Worm (Caenorhabditis elegans): ENCODE measurements around the gene nhr-42.

nhr-42 gene

DNA sequence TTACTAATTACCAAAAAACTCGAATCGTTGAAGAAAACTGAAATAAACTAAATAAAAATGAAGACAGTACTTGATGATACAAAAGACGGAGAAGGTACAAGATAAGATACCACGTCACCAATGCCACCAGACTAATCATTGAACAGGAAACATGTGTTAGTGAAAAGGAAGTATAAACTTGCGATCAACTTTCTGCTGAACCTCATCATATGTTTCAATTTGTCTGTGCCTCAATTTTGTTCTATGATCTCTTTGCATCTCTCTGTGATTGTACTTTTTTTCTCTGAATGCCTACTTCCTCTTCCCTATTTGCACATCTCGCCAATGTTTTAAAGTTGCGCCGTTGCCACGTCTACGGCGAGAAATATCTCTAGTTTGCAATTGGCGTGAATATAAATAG lies 4.6 kb upstream of the nhr-42 start:
- TF ChIP-seq dao-5 (tag; optimal IDR thresholded peaks at IDR 0.05): no peak
- no peak for TF ChIP-seq W03F9.2 (tag; optimal IDR thresholded peaks at IDR 0.05)
- no peak for TF ChIP-seq him-1 (tag; optimal IDR thresholded peaks at IDR 0.05)

DNA sequence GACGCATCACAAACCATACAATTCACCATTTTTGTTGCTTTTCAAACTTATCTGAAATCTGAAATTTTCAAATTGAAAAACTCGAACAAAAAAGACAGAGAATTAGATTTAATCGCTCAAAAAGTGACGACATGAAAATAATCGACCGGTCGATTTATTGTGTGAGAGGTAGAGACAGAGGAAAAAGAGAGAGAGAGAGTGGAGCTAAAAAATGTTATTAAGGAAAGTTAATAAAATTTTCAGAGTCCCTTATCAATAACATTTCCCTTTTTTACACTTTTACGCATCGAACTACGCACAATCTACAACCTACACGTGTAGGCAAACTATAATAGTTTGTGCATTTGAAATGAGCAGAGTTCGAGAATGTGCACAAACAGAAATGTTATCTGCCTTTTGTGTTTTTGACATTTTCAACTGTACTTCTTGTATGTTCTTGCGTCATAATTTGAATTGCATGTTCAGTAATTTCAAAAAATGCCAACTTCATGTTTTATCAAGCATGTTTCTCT lies 1.5 kb upstream of the nhr-42 start, which contains the start of gene nhr-107:
Gene nhr-107, minus strand, starts transcription at position 51 of the 512 bp plus-strand sequence.
- no peak for TF ChIP-seq him-1 (tag; optimal IDR thresholded peaks at IDR 0.05)

DNA sequence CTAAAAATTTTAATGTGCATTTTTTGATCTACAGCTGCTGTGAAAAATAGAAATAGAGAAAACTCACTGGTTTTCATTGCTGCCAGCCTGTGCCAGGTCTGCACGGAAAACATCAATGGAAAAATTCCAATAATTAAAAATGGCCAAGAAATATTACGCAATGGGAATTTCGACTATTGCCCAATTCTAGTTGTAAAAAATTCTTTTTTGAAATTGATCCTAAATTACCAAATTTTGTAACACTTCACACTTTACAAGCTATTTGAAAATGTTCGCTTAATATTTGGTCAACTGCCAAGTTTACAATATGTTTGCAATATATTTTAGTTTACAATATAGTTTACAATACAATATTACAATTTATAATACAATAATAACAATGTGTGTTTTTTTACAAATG lies 2.1 kb downstream of the nhr-42 start:
- TF ChIP-seq him-1 (tag; optimal IDR thresholded peaks at IDR 0.05) (no peak), W03F9.2 (tag; optimal IDR thresholded peaks at IDR 0.05) (no peak), dao-5 (tag; optimal IDR thresholded peaks at IDR 0.05) (no peak)

DNA sequence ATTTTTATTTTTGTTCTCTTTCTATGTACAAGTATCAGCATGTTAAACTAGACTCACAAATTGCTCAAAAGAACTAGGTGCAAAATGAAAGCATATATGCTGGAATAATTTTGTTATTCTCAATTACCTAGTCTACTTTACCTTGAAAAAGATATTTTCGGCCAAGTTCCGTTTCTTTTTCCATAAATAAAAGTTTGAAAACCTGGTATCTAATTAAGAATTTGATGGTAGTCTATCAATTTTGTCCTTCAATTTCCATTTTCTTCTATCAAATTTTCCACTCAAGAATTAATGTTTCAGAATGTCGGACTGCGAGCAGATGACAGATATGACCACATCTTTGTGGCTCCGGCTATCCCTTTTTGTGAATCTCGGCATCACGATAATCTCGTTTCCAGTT lies 5.2 kb downstream of the nhr-42 start, which contains the start of gene srab-4:
Gene srab-4, plus strand, starts transcription at position 301 of the 400 bp plus-strand sequence.
- TF ChIP-seq dao-5 (tag; optimal IDR thresholded peaks at IDR 0.05): no peak
- no peak for TF ChIP-seq him-1 (tag; optimal IDR thresholded peaks at IDR 0.05)
- no peak for TF ChIP-seq W03F9.2 (tag; optimal IDR thresholded peaks at IDR 0.05)

DNA sequence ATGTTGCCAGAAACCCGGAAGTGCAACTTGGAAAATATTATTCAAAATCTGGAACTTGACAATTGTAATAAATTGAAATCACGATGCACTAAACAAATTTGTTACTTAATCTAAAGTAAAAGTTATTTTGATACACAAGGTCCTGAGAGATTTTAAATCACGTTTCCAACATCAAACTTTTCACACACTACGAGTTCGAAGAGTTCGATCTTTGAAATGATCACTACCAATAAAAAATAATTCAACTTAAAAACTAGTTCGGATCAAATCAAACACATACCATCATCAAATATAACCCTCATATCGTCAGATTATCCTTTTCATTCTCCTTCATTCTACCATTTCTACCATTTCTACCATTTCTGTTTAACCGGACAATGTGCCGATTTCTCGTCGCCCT lies 7.3 kb downstream of the nhr-42 start, which contains the start of gene spig-10:
Gene spig-10, plus strand, starts transcription at position 301 of the 400 bp plus-strand sequence.
- TF ChIP-seq dao-5 (tag; optimal IDR thresholded peaks at IDR 0.05) (no peak), him-1 (tag; optimal IDR thresholded peaks at IDR 0.05) (no peak), W03F9.2 (tag; optimal IDR thresholded peaks at IDR 0.05) (no peak)

DNA sequence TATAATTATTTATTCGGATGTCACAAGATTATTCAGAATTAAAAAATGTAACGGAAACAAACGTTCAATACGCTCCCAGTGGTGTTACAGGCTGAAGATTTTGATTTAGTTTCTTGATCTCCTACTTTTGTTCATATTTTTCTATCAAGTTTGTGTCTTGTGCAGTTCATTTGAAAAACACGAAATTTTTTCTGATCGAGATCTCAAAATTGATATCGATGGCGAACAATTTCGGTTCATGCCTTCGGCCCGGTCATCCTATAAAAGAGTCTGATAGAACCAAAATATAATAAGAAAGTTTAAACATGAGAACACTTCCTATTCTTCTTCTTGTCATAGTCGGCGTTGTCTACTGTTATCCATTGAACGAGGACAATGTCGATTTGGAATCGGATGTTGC lies 8.7 kb downstream of the nhr-42 start, which contains the start of gene drd-10:
Gene drd-10, plus strand, starts transcription at position 301 of the 400 bp plus-strand sequence.
- no peak for TF ChIP-seq him-1 (tag; optimal IDR thresholded peaks at IDR 0.05)
- TF ChIP-seq dao-5 (tag; optimal IDR thresholded peaks at IDR 0.05): no peak
- TF ChIP-seq W03F9.2 (tag; optimal IDR thresholded peaks at IDR 0.05): no peak

DNA sequence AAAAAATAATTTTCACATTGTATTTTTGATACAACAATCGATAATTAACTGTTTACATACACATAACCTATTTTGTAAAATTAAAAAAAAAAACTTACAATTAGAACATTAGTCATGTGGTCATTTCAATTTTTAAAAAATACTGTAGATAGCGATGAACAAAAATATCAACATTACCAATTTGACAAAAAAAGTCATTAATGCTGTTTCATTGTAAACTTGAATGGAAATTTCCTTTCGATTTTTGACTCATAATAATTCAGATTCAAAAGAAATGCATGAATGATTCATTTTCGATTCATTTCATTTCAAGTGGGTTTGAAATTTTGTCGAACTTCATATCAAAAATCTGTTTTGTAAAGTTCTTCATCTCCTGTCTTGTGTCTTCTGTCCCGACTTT lies 10.8 kb downstream of the nhr-42 start, which contains the start of gene C33G8.2:
Gene C33G8.2, plus strand, starts transcription at position 301 of the 400 bp plus-strand sequence.
- TF ChIP-seq dao-5 (tag; optimal IDR thresholded peaks at IDR 0.05) (no peak), W03F9.2 (tag; optimal IDR thresholded peaks at IDR 0.05) (no peak), him-1 (tag; optimal IDR thresholded peaks at IDR 0.05) (no peak)

DNA sequence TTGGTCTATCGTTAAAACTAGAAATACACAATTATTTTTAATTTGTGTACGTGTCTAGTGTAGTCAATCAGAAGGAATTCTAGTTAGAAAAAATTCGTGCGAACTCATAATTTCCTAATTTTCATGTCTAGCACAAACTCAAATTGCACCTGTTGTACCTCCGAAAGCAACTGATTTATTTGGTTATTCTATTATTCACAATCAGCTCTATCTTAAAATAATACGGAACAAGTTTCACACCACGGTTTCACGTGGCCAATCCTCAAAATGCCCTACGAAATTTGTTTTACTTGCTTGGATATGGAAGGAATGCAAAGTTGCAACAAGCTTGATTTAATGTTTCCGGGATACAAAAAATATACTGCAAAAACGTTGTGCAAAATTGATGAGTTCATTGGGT lies 14.0 kb downstream of the nhr-42 start, which contains the start of gene srw-127:
Gene srw-127, plus strand, starts transcription at position 301 of the 400 bp plus-strand sequence.
- TF ChIP-seq W03F9.2 (tag; optimal IDR thresholded peaks at IDR 0.05): no peak
- TF ChIP-seq dao-5 (tag; optimal IDR thresholded peaks at IDR 0.05): no peak
- TF ChIP-seq him-1 (tag; optimal IDR thresholded peaks at IDR 0.05): no peak

DNA sequence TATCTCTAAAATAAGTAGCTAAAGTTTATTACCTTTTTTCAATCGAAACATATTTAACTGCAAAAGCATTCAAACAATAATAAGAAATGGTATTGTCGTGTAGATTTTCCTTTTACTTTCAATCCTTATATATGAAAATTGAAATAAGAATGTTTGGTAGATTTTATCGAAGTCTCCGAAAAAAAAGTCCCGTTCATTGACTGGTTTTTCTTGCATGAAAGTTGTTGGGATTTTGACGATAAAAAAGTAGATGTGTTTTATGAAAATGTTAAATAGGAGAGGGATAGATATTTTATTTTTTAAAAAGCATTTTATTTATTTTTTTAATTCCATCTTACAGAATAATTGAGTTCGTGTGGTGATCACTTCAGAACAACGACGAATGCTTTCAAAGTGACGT lies 17.3 kb downstream of the nhr-42 start, which contains the start of gene C33G8.13:
Gene C33G8.13, minus strand, starts transcription at position 101 of the 400 bp plus-strand sequence.
- TF ChIP-seq W03F9.2 (tag; optimal IDR thresholded peaks at IDR 0.05): no peak
- TF ChIP-seq dao-5 (tag; optimal IDR thresholded peaks at IDR 0.05): no peak
- TF ChIP-seq him-1 (tag; optimal IDR thresholded peaks at IDR 0.05): no peak

DNA sequence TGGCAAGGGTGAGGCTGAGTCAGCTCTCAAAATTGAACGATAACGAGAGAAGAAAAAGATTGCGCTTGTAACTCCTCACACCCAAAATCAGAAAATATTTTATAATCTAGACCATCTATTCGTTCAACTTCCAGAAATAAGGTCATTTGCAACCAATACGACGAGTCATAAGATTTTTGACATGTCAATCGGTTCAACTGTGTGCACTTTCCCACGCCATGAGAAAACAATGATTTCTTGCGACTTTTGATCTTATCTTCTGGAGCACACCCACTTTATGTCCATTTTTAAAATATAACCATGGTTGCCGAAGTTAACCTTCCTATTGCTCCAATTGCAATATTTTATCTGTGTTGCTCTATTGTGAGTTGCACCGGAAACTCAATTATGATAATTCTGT lies 18.4 kb downstream of the nhr-42 start, which contains the start of gene srsx-32:
Gene srsx-32, plus strand, starts transcription at position 301 of the 400 bp plus-strand sequence.
- TF ChIP-seq dao-5 (tag; optimal IDR thresholded peaks at IDR 0.05) (no peak), W03F9.2 (tag; optimal IDR thresholded peaks at IDR 0.05) (no peak), him-1 (tag; optimal IDR thresholded peaks at IDR 0.05) (no peak)

DNA sequence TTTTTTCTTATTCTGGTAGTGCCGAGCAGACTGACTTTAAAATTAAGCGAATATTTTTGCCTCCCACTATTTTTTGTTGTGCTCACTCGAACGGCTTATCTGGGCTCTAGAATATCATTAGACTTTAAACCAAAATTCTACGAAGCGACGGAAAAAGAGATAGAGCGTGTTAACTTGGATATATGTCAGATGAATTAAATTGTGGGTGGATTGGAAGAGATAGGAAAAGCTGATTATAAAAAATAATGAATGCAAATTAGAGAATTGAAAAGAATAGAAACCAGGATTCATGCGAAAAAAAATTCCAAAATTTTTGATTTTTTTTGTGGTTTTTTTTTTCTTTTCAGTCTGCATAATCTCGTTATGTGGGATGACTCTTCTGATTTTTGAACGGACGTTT lies 23.2 kb downstream of the nhr-42 start, which contains the start of gene F20A1.4:
Gene F20A1.4, minus strand, starts transcription at position 101 of the 400 bp plus-strand sequence.
- TF ChIP-seq him-1 (tag; optimal IDR thresholded peaks at IDR 0.05): no peak
- no peak for TF ChIP-seq dao-5 (tag; optimal IDR thresholded peaks at IDR 0.05)
- no peak for TF ChIP-seq W03F9.2 (tag; optimal IDR thresholded peaks at IDR 0.05)

DNA sequence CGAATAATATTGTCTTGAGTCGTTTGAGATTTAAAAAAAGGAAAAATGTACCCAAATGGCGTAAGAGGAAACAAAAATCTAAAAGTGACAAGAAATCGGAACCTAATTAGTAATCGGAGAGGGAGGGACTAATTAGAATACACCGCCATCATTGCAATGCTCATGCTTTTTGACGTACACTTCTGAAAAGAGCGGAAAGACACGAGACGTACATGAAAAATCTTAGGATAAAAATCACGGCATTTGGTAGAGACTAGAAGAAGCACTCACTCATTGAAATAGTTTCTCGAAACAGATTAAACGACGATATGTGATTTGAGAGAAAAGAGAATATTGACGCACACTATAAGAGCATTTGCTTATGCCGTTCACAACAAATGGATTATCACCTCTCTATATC lies 24.4 kb downstream of the nhr-42 start:
- TF ChIP-seq him-1 (tag; optimal IDR thresholded peaks at IDR 0.05) (no peak), dao-5 (tag; optimal IDR thresholded peaks at IDR 0.05) (no peak), W03F9.2 (tag; optimal IDR thresholded peaks at IDR 0.05) (no peak)

DNA sequence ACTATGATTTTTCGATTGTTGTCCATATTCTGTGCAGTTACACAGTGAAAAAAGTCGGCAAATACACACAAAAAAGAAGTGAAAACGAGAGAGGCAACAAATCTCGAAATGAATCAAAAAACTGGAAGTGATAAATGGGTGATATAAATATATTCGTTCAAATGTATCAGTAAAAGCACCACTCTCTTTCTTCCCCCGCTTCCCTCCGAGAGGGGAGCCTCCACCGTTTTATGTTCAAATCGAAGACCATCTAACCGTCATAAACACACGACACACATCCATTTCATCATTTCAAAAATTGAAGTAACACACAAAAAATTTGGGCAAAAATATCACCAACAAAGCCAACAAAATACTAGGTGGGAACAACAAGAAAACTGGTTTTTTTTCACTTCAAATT lies 28.4 kb downstream of the nhr-42 start, which contains the start of gene F20A1.6:
Gene F20A1.6, minus strand, starts transcription at position 101 of the 400 bp plus-strand sequence.
- TF ChIP-seq him-1 (tag; optimal IDR thresholded peaks at IDR 0.05) (no peak), W03F9.2 (tag; optimal IDR thresholded peaks at IDR 0.05) (no peak), dao-5 (tag; optimal IDR thresholded peaks at IDR 0.05) (no peak)

DNA sequence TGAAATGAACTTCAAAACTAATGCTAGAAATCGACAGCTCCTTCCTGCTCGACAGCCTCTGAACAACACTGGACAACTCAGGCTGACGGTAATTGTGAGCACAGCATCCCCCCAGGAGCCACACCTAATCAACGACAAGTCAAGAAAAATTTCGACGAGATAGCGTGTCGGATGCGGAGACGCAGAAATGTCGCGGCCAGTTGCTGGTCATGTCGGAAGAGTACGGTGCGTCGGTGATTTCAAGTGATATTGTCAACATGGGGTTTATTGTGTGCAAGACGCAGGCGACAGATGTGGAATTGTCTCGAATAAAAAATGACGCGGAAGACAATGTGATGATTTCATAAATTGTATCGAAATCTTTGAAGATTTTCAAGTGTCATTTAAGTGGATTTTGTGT lies 37.9 kb downstream of the nhr-42 start, which contains the start of gene twk-11:
Gene twk-11, minus strand, starts transcription at position 101 of the 400 bp plus-strand sequence.
- TF ChIP-seq W03F9.2 (tag; optimal IDR thresholded peaks at IDR 0.05): no peak
- TF ChIP-seq dao-5 (tag; optimal IDR thresholded peaks at IDR 0.05): no peak
- TF ChIP-seq him-1 (tag; optimal IDR thresholded peaks at IDR 0.05): no peak

Measured in whole organism, L4/young adult.